Worm (Caenorhabditis elegans) whole organism, late embryonic: Measurements from ENCODE around the gene gst-22.

Experiments
- Y22D7AL.16 ChIP-seq: sonication (generic microtip); optimal IDR thresholded peaks from 2 replicates; lab custom pipeline; 2016; ENCODE audit warnings: missing genetic modification characterization, missing compliant biosample characterization
- ama-1 ChIP-seq: fragments of 150-350 bp; optimal IDR thresholded peaks from 2 replicates; lab custom pipeline; 2014
- ceh-30 ChIP-seq: fragments of 150-350 bp; optimal IDR thresholded peaks from 2 replicates; lab custom pipeline; 2014; ENCODE audit warnings: missing biosample characterization, missing genetic modification characterization
- pag-3 ChIP-seq: sonication (generic microtip); optimal IDR thresholded peaks from 2 replicates; lab custom pipeline; 2016; ENCODE audit warnings: missing compliant biosample characterization, missing genetic modification characterization, borderline replicate concordance
- pqm-1 ChIP-seq: sonication (generic microtip); optimal IDR thresholded peaks from 2 replicates; lab custom pipeline; 2016; ENCODE audit warnings: missing genetic modification characterization, missing compliant biosample characterization
- unc-55 ChIP-seq: sonication (generic microtip); optimal IDR thresholded peaks from 2 replicates; lab custom pipeline; 2017; ENCODE audit warnings: missing biosample characterization, missing genetic modification reagents, missing genetic modification characterization

DNA sequence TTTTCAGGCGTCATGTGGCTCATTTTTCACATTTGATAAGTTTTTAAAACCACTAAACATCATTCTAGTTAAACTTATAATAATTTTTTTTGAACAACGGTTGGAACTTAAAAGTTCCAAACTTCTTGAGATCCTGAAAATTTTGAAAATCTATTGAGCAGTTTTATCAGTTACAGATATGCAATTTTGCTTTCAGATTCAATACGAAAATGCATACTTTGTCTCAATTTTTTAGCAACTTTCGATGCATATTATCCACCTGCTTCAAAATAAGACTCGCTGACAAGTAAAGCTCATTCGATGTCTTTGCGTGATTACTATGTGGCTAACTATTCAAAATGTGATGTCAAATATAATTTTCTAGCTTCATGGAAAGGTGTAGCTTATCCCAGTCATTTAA is 14.5 kb upstream of the gst-22 start, which contains the start of gene srh-95:
- no peak for TF ChIP-seq ama-1 (lab: Kevin White, UChicago)
- no peak for TF ChIP-seq ceh-30
- TF ChIP-seq Y22D7AL.16 = no peak
- TF ChIP-seq pqm-1 (tag; lab: Kevin White, UChicago) = no peak
- no peak for TF ChIP-seq pag-3 (tag; lab: Kevin White, UChicago)
- TF ChIP-seq unc-55 = no peak
